Fruit fly (Drosophila melanogaster): ENCODE results near the gene sowah.

DNA sequence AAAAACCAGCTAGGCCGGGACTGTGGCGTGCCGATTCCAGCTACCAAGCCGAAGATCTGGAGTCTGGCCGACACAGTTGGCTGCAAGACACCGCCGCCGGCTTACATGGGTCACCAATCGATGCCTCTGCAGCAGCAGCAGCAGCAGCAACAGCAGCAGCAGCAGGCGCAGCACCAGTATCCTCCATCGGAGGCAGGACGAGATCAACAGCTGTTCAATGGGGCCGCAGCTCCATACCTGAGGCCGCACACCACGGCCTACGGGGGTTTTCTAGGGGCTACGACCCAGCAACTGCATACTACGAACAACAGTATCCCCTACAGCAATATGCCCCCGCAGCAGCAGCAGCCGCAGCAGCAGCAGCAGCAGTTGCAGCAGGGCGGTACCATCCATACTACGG is 22.5 kb upstream of the sowah start:
- no peak for TF ChIP-seq Sp1 (GFP tag; optimal IDR thresholded peaks at IDR 0.05)
- no peak for TF ChIP-seq Mio (GFP tag; optimal IDR thresholded peaks at IDR 0.05)
- TF ChIP-seq sv (GFP tag; optimal IDR thresholded peaks at IDR 0.05) = no peak
